Worm (Caenorhabditis elegans) whole organism, young adult: ENCODE data around the gene cca-1.

Experiments used
- D2030.7 ChIP-seq: fragments of 200-800 bp; sonication (Bioruptor generic); IDR thresholded peaks from 2 replicates; pipeline ENCODE4 v1.3.6; 2022; ENCODE audit warnings: missing genetic modification reagents, missing genetic modification characterization, missing compliant biosample characterization
- F52B5.7 ChIP-seq: sonication (generic microtip); optimal IDR thresholded peaks from 2 replicates; lab custom pipeline; 2016; ENCODE audit warnings: mild to moderate bottlenecking, missing genetic modification characterization, missing compliant biosample characterization
- F55B11.4 ChIP-seq: sonication (generic microtip); optimal IDR thresholded peaks from 2 replicates; lab custom pipeline; 2016; ENCODE audit warnings: missing compliant biosample characterization, missing genetic modification characterization, borderline replicate concordance; ENCODE audit not compliant: insufficient read depth
- K11D2.4 ChIP-seq: fragments of 200-800 bp; sonication (Bioruptor generic); IDR thresholded peaks from 2 replicates; pipeline ENCODE4 v1.3.6; 2022; ENCODE audit warnings: missing genetic modification reagents, missing genetic modification characterization, missing compliant biosample characterization
- Y56A3A.18 ChIP-seq: fragments of 200-800 bp; sonication (Bioruptor generic); IDR thresholded peaks from 2 replicates; pipeline ENCODE4 v1.3.6; 2022; ENCODE audit warnings: missing genetic modification reagents, missing genetic modification characterization, missing compliant biosample characterization
- ZK185.1 ChIP-seq: sonication (generic microtip); optimal IDR thresholded peaks from 2 replicates; lab custom pipeline; 2016; ENCODE audit warnings: mild to moderate bottlenecking, missing genetic modification characterization, missing compliant biosample characterization; ENCODE audit not compliant: poor library complexity, severe bottlenecking
- ama-1 ChIP-seq, 3 experiments: fragments of 150-350 bp in 1 of 3; sonication (generic microtip) in 2 of 3; optimal IDR thresholded peaks; 2 replicates each; lab custom pipeline; 2014 to 2018; ENCODE audit warnings: missing biosample characterization in 2 of 3, missing genetic modification characterization in 2 of 3, missing genetic modification reagents in 2 of 3
- attf-3 ChIP-seq: fragments of 200-800 bp; sonication (Bioruptor generic); conservative IDR thresholded peaks from 2 replicates; pipeline ENCODE4 v1.3.6; 2022; ENCODE audit warnings: missing genetic modification reagents, missing genetic modification characterization, missing compliant biosample characterization
- attf-5 ChIP-seq: fragments of 200-800 bp; sonication (Bioruptor generic); optimal IDR thresholded peaks from 2 replicates; lab custom pipeline; 2018; ENCODE audit warnings: mild to moderate bottlenecking, missing genetic modification characterization, missing compliant biosample characterization
- attf-6 ChIP-seq: fragments of 200-800 bp; sonication (Bioruptor generic); IDR thresholded peaks from 2 replicates; pipeline ENCODE4 v1.3.6; 2022; ENCODE audit warnings: missing genetic modification reagents, missing genetic modification characterization, missing compliant biosample characterization
- bed-2 ChIP-seq: fragments of 200-800 bp; sonication (Bioruptor generic); IDR thresholded peaks from 2 replicates; pipeline ENCODE4 v1.3.6; 2022; ENCODE audit warnings: missing genetic modification reagents, missing genetic modification characterization, missing compliant biosample characterization
- ceh-100 ChIP-seq: fragments of 200-800 bp; sonication (Bioruptor generic); IDR thresholded peaks from 2 replicates; pipeline ENCODE4 v1.3.6; 2022; ENCODE audit warnings: missing genetic modification reagents, missing genetic modification characterization, missing compliant biosample characterization
- ceh-40 ChIP-seq: fragments of 200-800 bp; sonication (Bioruptor generic); IDR thresholded peaks from 2 replicates; pipeline ENCODE4 v1.3.6; 2022; ENCODE audit warnings: missing genetic modification characterization, missing compliant biosample characterization
- ceh-58 ChIP-seq: fragments of 200-800 bp; sonication (Bioruptor generic); IDR thresholded peaks from 2 replicates; pipeline ENCODE4 v1.3.6; 2022; ENCODE audit warnings: missing genetic modification characterization, missing compliant biosample characterization
- ceh-91 ChIP-seq: fragments of 200-800 bp; sonication (Bioruptor generic); IDR thresholded peaks from 2 replicates; pipeline ENCODE4 v1.3.6; 2022; ENCODE audit warnings: missing genetic modification reagents, missing genetic modification characterization, missing compliant biosample characterization
- die-1 ChIP-seq: sonication (generic microtip); optimal IDR thresholded peaks from 2 replicates; lab custom pipeline; 2016; ENCODE audit warnings: missing genotype, mild to moderate bottlenecking, missing genetic modification characterization, missing compliant biosample characterization
- dox-1 ChIP-seq: fragments of 200-800 bp; sonication (Bioruptor generic); IDR thresholded peaks from 2 replicates; pipeline ENCODE4 v1.3.6; 2022; ENCODE audit warnings: missing genetic modification reagents, missing genetic modification characterization, missing compliant biosample characterization
- dpff-1 ChIP-seq: sonication (generic microtip); optimal IDR thresholded peaks from 2 replicates; lab custom pipeline; 2017; ENCODE audit warnings: mild to moderate bottlenecking, missing genetic modification characterization, missing compliant biosample characterization
- him-1 ChIP-seq: sonication (generic microtip); optimal IDR thresholded peaks from 2 replicates; lab custom pipeline; 2016; ENCODE audit warnings: missing genotype, missing genetic modification reagents, missing genetic modification characterization, missing compliant biosample characterization
- hmg-1.2 ChIP-seq: fragments of 200-800 bp; sonication (Bioruptor generic); IDR thresholded peaks from 2 replicates; pipeline ENCODE4 v1.3.6; 2022; ENCODE audit warnings: missing genetic modification reagents, missing genetic modification characterization, missing compliant biosample characterization
- hsf-1 ChIP-seq: fragments of 200-800 bp; sonication (Bioruptor generic); IDR thresholded peaks from 2 replicates; pipeline ENCODE4 v1.3.6; 2022; ENCODE audit warnings: missing genetic modification reagents, missing genetic modification characterization, missing compliant biosample characterization
- lag-1 ChIP-seq: fragments of 200-800 bp; sonication (Bioruptor generic); IDR thresholded peaks from 2 replicates; pipeline ENCODE4 v1.3.6; 2022; ENCODE audit warnings: missing genetic modification reagents, missing genetic modification characterization, missing compliant biosample characterization
- let-526 ChIP-seq: fragments of 200-800 bp; sonication (Bioruptor generic); IDR thresholded peaks from 2 replicates; pipeline ENCODE4 v1.3.6; 2022; ENCODE audit warnings: missing genetic modification reagents, missing genetic modification characterization, missing compliant biosample characterization
- lin-26 ChIP-seq: fragments of 200-800 bp; sonication (Bioruptor generic); IDR thresholded peaks from 2 replicates; pipeline ENCODE4 v1.3.6; 2022; ENCODE audit warnings: missing genetic modification reagents, missing genetic modification characterization, missing compliant biosample characterization
- lin-40 ChIP-seq: sonication (generic microtip); optimal IDR thresholded peaks from 2 replicates; lab custom pipeline; 2016; ENCODE audit warnings: missing genetic modification characterization, mild to moderate bottlenecking, missing compliant biosample characterization, missing genotype, missing genetic modification reagents
- lin-54 ChIP-seq: fragments of 200-800 bp; sonication (Bioruptor generic); optimal IDR thresholded peaks from 2 replicates; lab custom pipeline; 2018; ENCODE audit warnings: mild to moderate bottlenecking, missing genetic modification characterization, missing compliant biosample characterization
- lsy-27 ChIP-seq: sonication (generic microtip); optimal IDR thresholded peaks from 2 replicates; lab custom pipeline; 2017; ENCODE audit warnings: missing genetic modification characterization, mild to moderate bottlenecking, missing compliant biosample characterization, antibody characterized with exemption, missing genotype, borderline replicate concordance; ENCODE audit not compliant: insufficient read depth
- madf-10 ChIP-seq: sonication (generic microtip); optimal IDR thresholded peaks from 2 replicates; lab custom pipeline; 2016; ENCODE audit warnings: mild to moderate bottlenecking, missing genetic modification characterization, missing compliant biosample characterization
- madf-6 ChIP-seq: fragments of 200-800 bp; sonication (Bioruptor generic); IDR thresholded peaks from 2 replicates; pipeline ENCODE4 v1.3.6; 2022; ENCODE audit warnings: missing genetic modification reagents, missing genetic modification characterization, missing compliant biosample characterization
- mel-28 ChIP-seq: sonication (generic microtip); optimal IDR thresholded peaks from 2 replicates; lab custom pipeline; 2016; ENCODE audit warnings: borderline replicate concordance, mild to moderate bottlenecking, missing genetic modification characterization, missing compliant biosample characterization
- mes-4 ChIP-seq: sonication (generic microtip); optimal IDR thresholded peaks from 2 replicates; lab custom pipeline; 2016; ENCODE audit warnings: missing genotype, missing genetic modification characterization, missing compliant biosample characterization
- mxl-1 ChIP-seq: sonication (generic microtip); optimal IDR thresholded peaks from 2 replicates; lab custom pipeline; 2016; ENCODE audit warnings: missing genetic modification characterization, missing compliant biosample characterization
- nfya-2 ChIP-seq: fragments of 200-800 bp; sonication (Bioruptor generic); IDR thresholded peaks from 2 replicates; pipeline ENCODE4 v1.3.6; 2022; ENCODE audit warnings: missing genetic modification reagents, missing genetic modification characterization, missing compliant biosample characterization
- nfyb-1 ChIP-seq: fragments of 200-800 bp; sonication (Bioruptor generic); IDR thresholded peaks from 2 replicates; pipeline ENCODE4 v1.3.6; 2022; ENCODE audit warnings: missing genetic modification reagents, missing genetic modification characterization, missing compliant biosample characterization
- nhr-90 ChIP-seq: sonication (generic microtip); optimal IDR thresholded peaks from 2 replicates; lab custom pipeline; 2016; ENCODE audit warnings: missing genotype, mild to moderate bottlenecking, missing genetic modification characterization, missing compliant biosample characterization
- pbrm-1 ChIP-seq: fragments of 200-800 bp; sonication (Bioruptor generic); IDR thresholded peaks from 2 replicates; pipeline ENCODE4 v1.3.6; 2022; ENCODE audit warnings: missing genetic modification reagents, missing genetic modification characterization, missing compliant biosample characterization
- rcor-1 ChIP-seq: fragments of 200-800 bp; sonication (Bioruptor generic); IDR thresholded peaks from 2 replicates; pipeline ENCODE4 v1.3.6; 2022; ENCODE audit warnings: missing genetic modification reagents, missing genetic modification characterization, missing compliant biosample characterization
- sea-2 ChIP-seq: fragments of 200-800 bp; sonication (Bioruptor generic); IDR thresholded peaks from 2 replicates; pipeline ENCODE4 v1.3.6; 2022; ENCODE audit warnings: missing genetic modification characterization, missing compliant biosample characterization
- snpc-4 ChIP-seq, 5 experiments: fragments of 150-350 bp in 1 of 5; sonication (generic microtip) in 4 of 5; optimal IDR thresholded peaks; 2 replicates each; lab custom pipeline; 2014 to 2018; ENCODE audit warnings: missing genetic modification characterization in 5 of 5, missing biosample characterization in 3 of 5, antibody characterized with exemption in 2 of 5, mild to moderate bottlenecking in 2 of 5, missing compliant biosample characterization in 2 of 5, missing genotype in 2 of 5, moderate library complexity in 2 of 5, missing genetic modification reagents in 1 of 5
- sptf-2 ChIP-seq: fragments of 200-800 bp; sonication (Bioruptor generic); optimal IDR thresholded peaks from 2 replicates; lab custom pipeline; 2018; ENCODE audit warnings: mild to moderate bottlenecking, missing genetic modification characterization, missing compliant biosample characterization
- tbp1 ChIP-seq: fragments of 200-800 bp; sonication (Bioruptor generic); optimal IDR thresholded peaks from 2 replicates; lab custom pipeline; 2018; ENCODE audit warnings: mild to moderate bottlenecking, missing genetic modification characterization, missing compliant biosample characterization
- tbx-9 ChIP-seq: sonication (generic microtip); optimal IDR thresholded peaks from 2 replicates; lab custom pipeline; 2016; ENCODE audit warnings: borderline replicate concordance, missing genetic modification characterization, inconsistent platforms, missing compliant biosample characterization
- unc-62 ChIP-seq: fragments of 150-350 bp; optimal IDR thresholded peaks from 2 replicates; lab custom pipeline; 2014; ENCODE audit warnings: missing biosample characterization, missing genetic modification reagents, missing genetic modification characterization
- ztf-18 ChIP-seq: sonication (generic microtip); optimal IDR thresholded peaks from 2 replicates; lab custom pipeline; 2016; ENCODE audit warnings: missing genotype, mild to moderate bottlenecking, missing genetic modification characterization, missing compliant biosample characterization
- ztf-25 ChIP-seq: fragments of 200-800 bp; sonication (Bioruptor generic); IDR thresholded peaks from 2 replicates; pipeline ENCODE4 v1.3.6; 2022; ENCODE audit warnings: missing genetic modification reagents, missing genetic modification characterization, missing compliant biosample characterization

Gene cca-1

ce11 chrX:7913830-7914229 is 38.1 kb upstream of the cca-1 start, which contains the start of gene C39D10.7:
Gene C39D10.7 (minus strand): TSS chrX:7913930.
- TF ChIP-seq D2030.7 (GFP tag; lab: Robert Waterston, UW) (no peak), lin-26 (GFP tag; lab: Robert Waterston, UW) (no peak), K11D2.4 (GFP tag; lab: Robert Waterston, UW) (no peak), attf-3 (GFP tag; lab: Robert Waterston, UW) (no peak), ama-1 (optimal IDR thresholded peaks at IDR 0.05; lab: Kevin White, UChicago) (no peak), ama-1 (GFP tag; optimal IDR thresholded peaks at IDR 0.05; lab: Kevin White, UChicago) (no peak), attf-5 (GFP tag; lab: Kevin White, UChicago) (no peak), ztf-25 (GFP tag; lab: Robert Waterston, UW) (no peak), tbx-9 (no peak), sptf-2 (no peak), bed-2 (GFP tag; lab: Robert Waterston, UW) (no peak), F55B11.4 (tag; lab: Kevin White, UChicago) (no peak), lag-1 (GFP tag; lab: Robert Waterston, UW) (no peak), ceh-100 (GFP tag; lab: Robert Waterston, UW) (no peak), sea-2 (GFP tag; lab: Robert Waterston, UW) (no peak), let-526 (GFP tag; lab: Robert Waterston, UW) (no peak), nfya-2 (GFP tag; lab: Robert Waterston, UW) (no peak), ceh-58 (GFP tag; lab: Robert Waterston, UW) (no peak), dpff-1 (no peak)
- TF ChIP-seq, all 124 proteins: peak for 0

ce11 chrX:7906430-7907014 is 30.8 kb upstream of the cca-1 start, which contains the start of gene C39D10.1:
Gene C39D10.1 (plus strand): TSS chrX:7906964.
- TF ChIP-seq ceh-40 (GFP tag; lab: Robert Waterston, UW) = 0 out of 2 replicates have a peak, but pooled peaks have one; percentile 47
- no peak for TF ChIP-seq hsf-1 (GFP tag; lab: Robert Waterston, UW)
- peak; percentile 58 for TF ChIP-seq ZK185.1 (tag; lab: Kevin White, UChicago)
- peak; percentile 26 for TF ChIP-seq mes-4 (tag; lab: Kevin White, UChicago)
- no peak for TF ChIP-seq mel-28
- TF ChIP-seq mxl-1 (tag; lab: Kevin White, UChicago) = peak; percentile 15
- TF ChIP-seq D2030.7 (GFP tag; lab: Robert Waterston, UW) = peak; percentile 64
- peak; percentile 69 for TF ChIP-seq die-1 (tag; lab: Kevin White, UChicago)
- peak; percentile 75 for TF ChIP-seq snpc-4 (GFP tag; optimal IDR thresholded peaks at IDR 0.05; lab: Kevin White, UChicago)
- TF ChIP-seq snpc-4 (tag; optimal IDR thresholded peaks at IDR 0.05; lab: Kevin White, UChicago) = peak in 1 of 4 experiments; percentile 67
- TF ChIP-seq hmg-1.2 (GFP tag; lab: Robert Waterston, UW) = peak; percentile 47
- TF ChIP-seq nfyb-1 (GFP tag; lab: Robert Waterston, UW) = 0 out of 2 replicates have a peak, but pooled peaks have one; percentile 37
- TF ChIP-seq tbp1 (GFP tag; lab: Kevin White, UChicago) = peak; percentile 91
- peak; percentile 21 for TF ChIP-seq madf-10
- no peak for TF ChIP-seq lsy-27 (tag; lab: Kevin White, UChicago)
- 0 out of 2 replicates have a peak, but pooled peaks have one; percentile 55 for TF ChIP-seq Y56A3A.18
- TF ChIP-seq rcor-1 (GFP tag; lab: Robert Waterston, UW) = 0 out of 2 replicates have a peak, but pooled peaks have one; percentile 15
- TF ChIP-seq attf-6 (GFP tag; lab: Robert Waterston, UW) = peak; percentile 19; the same call in 1 of the 2 replicates
- peak; percentile 71 for TF ChIP-seq nhr-90 (tag; lab: Kevin White, UChicago)
- TF ChIP-seq ztf-18 (tag; lab: Kevin White, UChicago) = peak; percentile 34
- TF ChIP-seq dox-1 (GFP tag; lab: Robert Waterston, UW) = peak; percentile 28; the same call in 1 of the 2 replicates
- TF ChIP-seq ceh-91 = no peak
- 0 out of 2 replicates have a peak, but pooled peaks have one; percentile 26 for TF ChIP-seq madf-6 (GFP tag; lab: Robert Waterston, UW)
- TF ChIP-seq lin-40 (tag; lab: Kevin White, UChicago) = peak; percentile 8
- no peak for TF ChIP-seq F55B11.4 (tag; lab: Kevin White, UChicago)
- no peak for TF ChIP-seq unc-62 (GFP tag; lab: Kevin White, UChicago)
- TF ChIP-seq F52B5.7 (tag; lab: Kevin White, UChicago) = no peak
- TF ChIP-seq lin-54 (GFP tag; lab: Kevin White, UChicago) = no peak
- peak; percentile 24; the same call in 1 of the 2 replicates for TF ChIP-seq pbrm-1 (GFP tag; lab: Robert Waterston, UW)
- peak; percentile 76 for TF ChIP-seq him-1 (tag; lab: Kevin White, UChicago)
